Worm (Caenorhabditis elegans): ENCODE data around the gene F22E5.23.
"Not testable (repeated sequence)": the region's sequence is repeated elsewhere in the genome, so short reads cannot be mapped to it uniquely, and the experiment has no call there.

- TF ChIP-seq jun-1, unc-39, nhr-28, skn-1, elt-2, nhr-12, ceh-9, nhr-76, mdl-1, nhr-237, nhr-23, ztf-4, nhr-77 (tag; optimal IDR thresholded peaks at IDR 0.05): not testable (repeated sequence)
Observed at ce11 chrII:2616634-2617033, 24.4 kb upstream of the F22E5.23 start, which contains the start of gene msrp-5.

All from whole organism, L3 larva.